Worm (Caenorhabditis elegans): ENCODE measurements around the gene col-177.

DNA sequence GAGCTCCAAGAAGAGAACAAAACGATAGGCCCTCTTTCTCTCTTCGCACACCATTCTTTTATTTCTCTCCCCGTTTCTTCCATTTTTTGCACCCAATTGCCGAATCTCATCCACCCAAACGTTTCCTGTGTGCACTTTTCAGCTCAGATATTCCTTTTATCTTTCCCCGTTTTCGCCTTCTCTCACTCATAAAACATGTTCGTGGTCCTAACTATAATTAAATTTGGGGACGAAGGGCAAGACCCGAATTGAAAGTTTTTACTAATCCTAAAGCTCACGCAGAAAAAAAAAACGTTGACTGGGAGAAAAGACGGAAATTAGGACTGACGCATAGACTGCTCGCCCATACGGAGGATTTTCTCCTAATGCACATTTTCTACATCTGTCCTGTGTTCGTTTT is 36.1 kb downstream of the col-177 start:
- TF ChIP-seq snpc-1.3 (tag; optimal IDR thresholded peaks at IDR 0.05; ENCODE audit: insufficient read depth) (no peak), ztf-22 (GFP tag; optimal IDR thresholded peaks at IDR 0.05) (no peak), dpl-1 (GFP tag; optimal IDR thresholded peaks at IDR 0.05) (no peak), egl-44 (GFP tag; IDR thresholded peaks at IDR 0.05) (no peak), hrde-1 (tag; optimal IDR thresholded peaks at IDR 0.05; ENCODE audit: borderline replicate concordance) (no peak), ceh-79 (tag; optimal IDR thresholded peaks at IDR 0.05) (no peak), sdz-38 (tag; optimal IDR thresholded peaks at IDR 0.05) (no peak), sptf-2 (GFP tag; optimal IDR thresholded peaks at IDR 0.05) (no peak), tbp1 (GFP tag; optimal IDR thresholded peaks at IDR 0.05) (no peak), snpc-1.1 (tag; optimal IDR thresholded peaks at IDR 0.05; ENCODE audit: insufficient read depth) (no peak)
